Worm (Caenorhabditis elegans) whole organism, early embryonic: ENCODE data around the gene R12C12.6.

Experiments
- B0310.2 ChIP-seq: sonication (generic microtip); optimal IDR thresholded peaks from 2 replicates; lab custom pipeline; 2016; ENCODE audit warnings: mild to moderate bottlenecking, missing genetic modification characterization, missing compliant biosample characterization
- F13C5.2 ChIP-seq: sonication (generic microtip); optimal IDR thresholded peaks from 2 replicates; lab custom pipeline; 2017; ENCODE audit warnings: mild to moderate bottlenecking, missing genetic modification characterization, inconsistent platforms, missing compliant biosample characterization
- aly-1 ChIP-seq: sonication (generic microtip); optimal IDR thresholded peaks from 2 replicates; lab custom pipeline; 2016; ENCODE audit warnings: missing genetic modification characterization, missing compliant biosample characterization
- ama-1 ChIP-seq: fragments of 150-350 bp; optimal IDR thresholded peaks from 2 replicates; lab custom pipeline; 2014
- ceh-13 ChIP-seq: fragments of 200-800 bp; sonication (Bioruptor generic); optimal IDR thresholded peaks from 2 replicates; lab custom pipeline; 2018; ENCODE audit warnings: mild to moderate bottlenecking, missing genetic modification characterization, missing compliant biosample characterization
- ceh-36 ChIP-seq: sonication (generic microtip); optimal IDR thresholded peaks from 2 replicates; lab custom pipeline; 2016; ENCODE audit warnings: missing genetic modification characterization, inconsistent platforms, missing compliant biosample characterization
- ets-7 ChIP-seq: sonication (generic microtip); optimal IDR thresholded peaks from 2 replicates; lab custom pipeline; 2016; ENCODE audit warnings: missing genotype, missing genetic modification characterization, missing compliant biosample characterization
- flt-1 ChIP-seq: fragments of 200-800 bp; sonication (Bioruptor generic); IDR thresholded peaks from 2 replicates; pipeline ENCODE4 v1.3.6; 2022; ENCODE audit warnings: missing genetic modification characterization, missing compliant biosample characterization
- hmbx-1 ChIP-seq: sonication (generic microtip); optimal IDR thresholded peaks from 2 replicates; lab custom pipeline; 2016; ENCODE audit warnings: mild to moderate bottlenecking, missing genetic modification characterization, missing compliant biosample characterization
- hmg-4 ChIP-seq: fragments of 200-800 bp; sonication (Bioruptor generic); optimal IDR thresholded peaks from 2 replicates; lab custom pipeline; 2018; ENCODE audit warnings: mild to moderate bottlenecking, missing genetic modification characterization, missing compliant biosample characterization
- scrt-1 ChIP-seq: fragments of 200-800 bp; sonication (Bioruptor generic); IDR thresholded peaks from 2 replicates; pipeline ENCODE4 v1.3.6; 2022; ENCODE audit warnings: missing genetic modification characterization, missing compliant biosample characterization
- sea-1 ChIP-seq: fragments of 200-800 bp; sonication (Bioruptor generic); conservative IDR thresholded peaks from 2 replicates; pipeline ENCODE4 v1.3.6; 2022; ENCODE audit warnings: missing genetic modification characterization, missing compliant biosample characterization
- tbx-37 ChIP-seq: fragments of 200-800 bp; sonication (Bioruptor generic); conservative IDR thresholded peaks from 2 replicates; pipeline ENCODE4 v1.3.6; 2022; ENCODE audit warnings: missing genetic modification reagents, missing genetic modification characterization, missing compliant biosample characterization
- tra-4 ChIP-seq: sonication (generic microtip); optimal IDR thresholded peaks from 2 replicates; lab custom pipeline; 2017; ENCODE audit warnings: missing genetic modification characterization, missing compliant biosample characterization

ce11 chrII:6031106-6031505 is 16.6 kb downstream of the R12C12.6 start, which contains the start of gene frpr-16:
- no peak for TF ChIP-seq ama-1 (lab: Kevin White, UChicago)
- TF ChIP-seq aly-1 (tag; lab: Kevin White, UChicago): no peak
- no peak for TF ChIP-seq flt-1 (GFP tag; lab: Robert Waterston, UW)
- no peak for TF ChIP-seq tra-4
- no peak for TF ChIP-seq ceh-36
- no peak for TF ChIP-seq hmbx-1 (tag; lab: Kevin White, UChicago)
- no peak for TF ChIP-seq tbx-37 (GFP tag; lab: Robert Waterston, UW)
- TF ChIP-seq sea-1 (GFP tag; lab: Robert Waterston, UW): no peak
- no peak for TF ChIP-seq F13C5.2 (tag; lab: Kevin White, UChicago)
- TF ChIP-seq B0310.2: no peak
- no peak for TF ChIP-seq ceh-13 (GFP tag; lab: Kevin White, UChicago)
- no peak for TF ChIP-seq hmg-4 (GFP tag; lab: Kevin White, UChicago)
- TF ChIP-seq ets-7: no peak
- no peak for TF ChIP-seq scrt-1 (GFP tag; lab: Robert Waterston, UW)
